Fruit fly (Drosophila melanogaster): Measurements from ENCODE around the gene ranshi.

Gene ranshi

DNA sequence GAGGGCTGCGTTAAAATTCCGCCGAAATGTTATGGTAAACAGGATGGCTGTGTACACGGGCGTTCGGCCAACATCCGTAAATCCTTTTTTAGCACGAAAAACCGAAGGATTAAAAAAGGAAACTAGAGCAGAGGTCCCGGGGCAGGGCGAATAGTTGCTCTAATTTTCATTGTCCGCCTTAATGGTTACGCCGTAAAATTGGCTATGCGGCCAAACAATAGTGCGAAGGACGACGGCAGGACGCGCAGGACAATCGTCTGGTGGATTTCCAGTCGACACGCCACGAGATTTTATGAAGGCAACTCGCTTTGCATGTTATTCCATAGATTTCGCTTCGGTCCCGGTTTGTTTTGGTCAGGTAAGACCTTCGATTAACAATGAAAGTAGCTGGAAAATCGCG, 28.8 kb downstream of the ranshi start:
- TF ChIP-seq MTF-1 (GFP tag; optimal IDR thresholded peaks at IDR 0.05; ENCODE audit: borderline replicate concordance) = no peak
- TF ChIP-seq Sry-δ (GFP tag; optimal IDR thresholded peaks at IDR 0.05) = no peak
- no peak for TF ChIP-seq CG9876 (GFP tag; optimal IDR thresholded peaks at IDR 0.05)
- no peak for TF ChIP-seq CG30020 (tag; optimal IDR thresholded peaks at IDR 0.05)
- TF ChIP-seq CG17802 (tag; optimal IDR thresholded peaks at IDR 0.05) = no peak
- TF ChIP-seq Deaf1 (tag; optimal IDR thresholded peaks at IDR 0.05) = no peak
- no peak for TF ChIP-seq Trl (optimal IDR thresholded peaks at IDR 0.05)
- TF ChIP-seq Trl (GFP tag; optimal IDR thresholded peaks at IDR 0.05) = no peak
- peak; percentile 64 for TF ChIP-seq CG15479 (GFP tag; optimal IDR thresholded peaks at IDR 0.05)
- TF ChIP-seq CG11398 (GFP tag; optimal IDR thresholded peaks at IDR 0.05) = no peak
- no peak for TF ChIP-seq danr (GFP tag; IDR thresholded peaks at IDR 0.05)
- TF ChIP-seq Med (GFP tag) = no peak
- TF ChIP-seq Sox100B (GFP tag; optimal IDR thresholded peaks at IDR 0.05) = no peak
- TF ChIP-seq unpg (GFP tag; optimal IDR thresholded peaks at IDR 0.05) = no peak
- no peak for TF ChIP-seq CG12942 (GFP tag; optimal IDR thresholded peaks at IDR 0.05)
- peak; percentile 73 for TF ChIP-seq D (optimal IDR thresholded peaks at IDR 0.05)
- TF ChIP-seq D (GFP tag; optimal IDR thresholded peaks at IDR 0.05) = no peak
- no peak for TF ChIP-seq CG3407 (GFP tag; optimal IDR thresholded peaks at IDR 0.05)
- TF ChIP-seq Hr51 (GFP tag; optimal IDR thresholded peaks at IDR 0.05) = no peak
- no peak for TF ChIP-seq CG17361 (GFP tag; IDR thresholded peaks at IDR 0.05)
- no peak for TF ChIP-seq CG12104 (GFP tag; optimal IDR thresholded peaks at IDR 0.05)
- no peak for TF ChIP-seq CG33213 (GFP tag; optimal IDR thresholded peaks at IDR 0.05)
- TF ChIP-seq cad (GFP tag; optimal IDR thresholded peaks at IDR 0.05) = peak; percentile 79
- no peak for TF ChIP-seq CG10366 (GFP tag; IDR thresholded peaks at IDR 0.05)
- no peak for TF ChIP-seq tin (GFP tag; optimal IDR thresholded peaks at IDR 0.05)
- TF ChIP-seq CG32772 (GFP tag; IDR thresholded peaks at IDR 0.05) = no peak
- TF ChIP-seq CG9609 (GFP tag; optimal IDR thresholded peaks at IDR 0.05) = no peak
- no peak for TF ChIP-seq CG2875 (GFP tag; optimal IDR thresholded peaks at IDR 0.05)
- peak in 1 of 2 experiments; percentile 4 for TF ChIP-seq tll (GFP tag; optimal IDR thresholded peaks at IDR 0.05)

- peak; percentile 88 for TF ChIP-seq CG15479 (GFP tag; optimal IDR thresholded peaks at IDR 0.05)
- TF ChIP-seq tll (GFP tag; optimal IDR thresholded peaks at IDR 0.05) = peak in 1 of 2 experiments; percentile 93
- no peak for TF ChIP-seq tap (tag; optimal IDR thresholded peaks at IDR 0.05)
- peak; percentile 76 for TF ChIP-seq zen (tag; optimal IDR thresholded peaks at IDR 0.05)
Observed at dm6 chr3R:8699230-8699629, 30.3 kb downstream of the ranshi start.

DNA sequence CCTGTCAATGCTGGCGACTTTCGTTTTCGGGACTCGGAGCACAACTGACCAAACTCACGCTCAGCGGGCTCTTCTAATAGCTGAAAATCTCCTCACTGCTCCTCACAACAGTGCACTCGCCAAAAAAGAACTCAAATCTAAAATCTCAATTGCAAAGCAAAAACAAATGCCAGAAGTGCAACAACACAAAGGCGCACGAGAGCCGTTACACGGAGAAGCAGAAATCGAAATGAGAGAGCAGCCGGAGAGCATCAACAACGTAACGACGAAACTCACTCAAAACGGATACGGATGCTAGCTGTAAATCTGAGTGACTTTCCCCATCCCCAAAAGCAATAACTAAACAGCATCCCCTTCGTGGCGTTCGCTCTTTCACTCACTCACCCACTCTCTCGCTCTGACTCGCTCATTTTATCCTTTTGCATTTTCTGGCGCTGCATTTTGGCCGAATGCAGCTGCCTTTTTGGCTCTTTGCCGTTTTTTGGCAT, 31.7 kb downstream of the ranshi start, which contains the start of gene hb:
hb (minus strand) TSS at position 51 of the 488 bp plus-strand sequence.
- TF ChIP-seq Deaf1 (tag; optimal IDR thresholded peaks at IDR 0.05) (no peak), slou (GFP tag; optimal IDR thresholded peaks at IDR 0.05) (no peak), CG14014 (GFP tag; IDR thresholded peaks at IDR 0.05) (no peak), Sry-δ (GFP tag; optimal IDR thresholded peaks at IDR 0.05) (no peak), dysf (GFP tag; IDR thresholded peaks at IDR 0.05) (no peak), Trl (optimal IDR thresholded peaks at IDR 0.05) (peak; percentile 45 to 81), Trl (GFP tag; optimal IDR thresholded peaks at IDR 0.05) (no peak), Hsf (GFP tag; optimal IDR thresholded peaks at IDR 0.05) (no peak), Nf-YB (GFP tag; optimal IDR thresholded peaks at IDR 0.05) (peak; percentile 4), z (GFP tag; IDR thresholded peaks at IDR 0.05) (peak; percentile 97), CG16813 (GFP tag; IDR thresholded peaks at IDR 0.05; ENCODE audit: partially characterized antibody) (peak; percentile 27; the same call in 1 of the 3 replicates), CG4360 (GFP tag; IDR thresholded peaks at IDR 0.05) (peak; percentile 70; the same call in 1 of the 2 replicates), CG4404 (GFP tag; IDR thresholded peaks at IDR 0.05) (no peak), CG6791 (GFP tag; IDR thresholded peaks at IDR 0.05; ENCODE audit: partially characterized antibody) (no peak), CG1792 (GFP tag; optimal IDR thresholded peaks at IDR 0.05) (no peak), Hr51 (GFP tag; optimal IDR thresholded peaks at IDR 0.05) (no peak), HLH4C (GFP tag; IDR thresholded peaks at IDR 0.05; ENCODE audit: partially characterized antibody) (no peak), stwl (tag; optimal IDR thresholded peaks at IDR 0.05) (no peak), CG6765 (GFP tag; optimal IDR thresholded peaks at IDR 0.05) (no peak), bbx (GFP tag; IDR thresholded peaks at IDR 0.05; ENCODE audit: partially characterized antibody) (0 out of 2 replicates have a peak, but pooled peaks have one; percentile 30), CG4854 (GFP tag; optimal IDR thresholded peaks at IDR 0.05) (no peak), CG1832 (GFP tag; optimal IDR thresholded peaks at IDR 0.05) (peak; percentile 20), Dad (GFP tag; optimal IDR thresholded peaks at IDR 0.05) (no peak)

All from whole organism, embryonic.